Fruit fly (Drosophila melanogaster) whole organism, embryonic: ENCODE measurements around the gene EloB.

ENCODE experiments used
- B-H1 ChIP-seq: fragments of 200-800 bp; sonication (Bioruptor generic); IDR thresholded peaks from 3 replicates; pipeline ENCODE4 v1.3.6; 2022; ENCODE audit warnings: missing biosample characterization, missing genetic modification characterization
- CG11696 ChIP-seq: fragments of 200-800 bp; sonication (Bioruptor generic); IDR thresholded peaks from 2 replicates; pipeline ENCODE4 v1.3.6; 2022; ENCODE audit warnings: missing biosample characterization, missing genetic modification characterization
- CG12219 ChIP-seq: fragments of 200-800 bp; sonication (Bioruptor generic); optimal IDR thresholded peaks from 3 replicates; lab custom pipeline; 2018; ENCODE audit warnings: missing biosample characterization, mild to moderate bottlenecking, missing genetic modification characterization
- CG13123 ChIP-seq: fragments of 200-800 bp; sonication (Bioruptor generic); optimal IDR thresholded peaks from 2 replicates; lab custom pipeline; 2016; ENCODE audit warnings: missing biosample characterization, missing genetic modification characterization
- CG14050 ChIP-seq: fragments of 200-800 bp; sonication (Bioruptor generic); IDR thresholded peaks from 3 replicates; pipeline ENCODE4 v1.3.6; 2022; ENCODE audit warnings: missing biosample characterization, missing genetic modification characterization
- CG16779 ChIP-seq: fragments of 200-800 bp; sonication (Bioruptor generic); IDR thresholded peaks from 2 replicates; pipeline ENCODE4 v1.3.6; 2022; ENCODE audit warnings: missing biosample characterization, missing genetic modification characterization
- CG17912 ChIP-seq: fragments of 200-800 bp; sonication (Bioruptor generic); optimal IDR thresholded peaks from 2 replicates; lab custom pipeline; 2018; ENCODE audit warnings: missing biosample characterization, mild to moderate bottlenecking, missing genetic modification characterization
- CG3065 ChIP-seq: fragments of 200-800 bp; sonication (Bioruptor generic); optimal IDR thresholded peaks from 2 replicates; lab custom pipeline; 2016; ENCODE audit warnings: missing biosample characterization, missing genetic modification characterization
- CG3163 ChIP-seq: fragments of 200-800 bp; sonication (Bioruptor generic); optimal IDR thresholded peaks from 3 replicates; lab custom pipeline; 2016; ENCODE audit warnings: missing biosample characterization, missing genetic modification characterization
- CG42726 ChIP-seq: fragments of 200-800 bp; sonication (Bioruptor generic); IDR thresholded peaks from 2 replicates; pipeline ENCODE4 v1.3.6; 2022; ENCODE audit warnings: missing biosample characterization, missing genetic modification characterization; ENCODE audit not compliant: partially characterized antibody
- CG4328 ChIP-seq: fragments of 200-800 bp; sonication (Bioruptor generic); optimal IDR thresholded peaks from 3 replicates; lab custom pipeline; 2017; ENCODE audit warnings: missing biosample characterization, missing genetic modification reagents, missing genetic modification characterization
- CG7745 ChIP-seq: fragments of 200-800 bp; sonication (Bioruptor generic); optimal IDR thresholded peaks from 2 replicates; lab custom pipeline; 2018; ENCODE audit warnings: missing biosample characterization, mild to moderate bottlenecking, missing genetic modification characterization, moderate library complexity
- CG7786 ChIP-seq: fragments of 200-800 bp; sonication (Bioruptor generic); optimal IDR thresholded peaks from 2 replicates; lab custom pipeline; 2016; ENCODE audit warnings: missing biosample characterization, missing genetic modification characterization
- CG7987 ChIP-seq: fragments of 200-800 bp; sonication (Bioruptor generic); optimal IDR thresholded peaks from 2 replicates; lab custom pipeline; 2018; ENCODE audit warnings: missing biosample characterization, mild to moderate bottlenecking, missing genetic modification characterization, moderate library complexity
- CG8359 ChIP-seq: fragments of 200-800 bp; sonication (Bioruptor generic); optimal IDR thresholded peaks from 2 replicates; lab custom pipeline; 2017; ENCODE audit warnings: missing biosample characterization, mild to moderate bottlenecking, missing genetic modification characterization, borderline replicate concordance
- CG9437 ChIP-seq: fragments of 200-800 bp; sonication (Bioruptor generic); optimal IDR thresholded peaks from 2 replicates; lab custom pipeline; 2018; ENCODE audit warnings: missing biosample characterization, mild to moderate bottlenecking, missing genetic modification characterization
- Camta ChIP-seq: fragments of 200-800 bp; sonication (Bioruptor generic); optimal IDR thresholded peaks from 2 replicates; lab custom pipeline; 2016; ENCODE audit warnings: missing biosample characterization, missing genetic modification characterization
- CrebB ChIP-seq: fragments of 200-800 bp; sonication (Bioruptor generic); optimal IDR thresholded peaks from 3 replicates; lab custom pipeline; 2018; ENCODE audit warnings: missing biosample characterization, mild to moderate bottlenecking, missing genetic modification characterization
- ERR ChIP-seq: fragments of 200-800 bp; sonication (Bioruptor generic); optimal IDR thresholded peaks from 2 replicates; lab custom pipeline; 2016; ENCODE audit warnings: missing biosample characterization, missing genetic modification characterization
- Fer1 ChIP-seq: fragments of 200-800 bp; sonication (Bioruptor generic); optimal IDR thresholded peaks from 2 replicates; lab custom pipeline; 2017; ENCODE audit warnings: missing biosample characterization, mild to moderate bottlenecking, missing genetic modification characterization
- HLH4C ChIP-seq: fragments of 200-800 bp; sonication (Bioruptor generic); IDR thresholded peaks from 3 replicates; pipeline ENCODE4 v1.3.6; 2022; ENCODE audit warnings: missing biosample characterization, missing genetic modification characterization; ENCODE audit not compliant: partially characterized antibody
- Hr3 ChIP-seq: fragments of 200-800 bp; sonication (Bioruptor generic); optimal IDR thresholded peaks from 3 replicates; lab custom pipeline; 2016; ENCODE audit warnings: missing biosample characterization, missing genetic modification characterization
- NC2β ChIP-seq: fragments of 200-800 bp; sonication (Bioruptor generic); optimal IDR thresholded peaks from 2 replicates; lab custom pipeline; 2016; ENCODE audit warnings: missing biosample characterization, missing genetic modification characterization
- Neu2 ChIP-seq: fragments of 200-800 bp; sonication (Bioruptor generic); optimal IDR thresholded peaks from 3 replicates; lab custom pipeline; 2016; ENCODE audit warnings: missing biosample characterization, missing genetic modification characterization, borderline replicate concordance
- Nf-YA ChIP-seq: fragments of 200-800 bp; sonication (Bioruptor generic); IDR thresholded peaks from 2 replicates; pipeline ENCODE4 v1.3.6; 2022; ENCODE audit warnings: missing biosample characterization, missing genetic modification characterization
- Optix ChIP-seq: fragments of 200-800 bp; sonication (Bioruptor generic); IDR thresholded peaks from 3 replicates; pipeline ENCODE4 v1.3.6; 2022; ENCODE audit warnings: missing biosample characterization, missing genetic modification characterization
- Sox100B ChIP-seq: fragments of 200-800 bp; sonication (Bioruptor generic); optimal IDR thresholded peaks from 3 replicates; lab custom pipeline; 2018; ENCODE audit warnings: missing biosample characterization, mild to moderate bottlenecking, missing genetic modification characterization
- TFAM ChIP-seq: fragments of 200-800 bp; sonication (Bioruptor generic); optimal IDR thresholded peaks from 2 replicates; lab custom pipeline; 2017; ENCODE audit warnings: missing biosample characterization, missing genetic modification characterization, inconsistent platforms
- Tbp ChIP-seq: fragments of >200 bp; optimal IDR thresholded peaks from 2 replicates; lab custom pipeline; 2018; ENCODE audit warnings: missing biosample characterization, missing genetic modification characterization
- Xbp1 ChIP-seq: fragments of 200-800 bp; sonication (Bioruptor generic); optimal IDR thresholded peaks from 3 replicates; lab custom pipeline; 2016; ENCODE audit warnings: missing biosample characterization, mild to moderate bottlenecking, missing genetic modification characterization
- al ChIP-seq: fragments of 200-800 bp; sonication (Bioruptor generic); IDR thresholded peaks from 2 replicates; pipeline ENCODE4 v1.3.6; 2022; ENCODE audit warnings: missing biosample characterization, missing genetic modification characterization
- ap ChIP-seq: fragments of 200-800 bp; sonication (Bioruptor generic); IDR thresholded peaks from 2 replicates; pipeline ENCODE4 v1.3.6; 2022; ENCODE audit warnings: missing biosample characterization, missing genetic modification characterization
- bcd ChIP-seq: fragments of 200-800 bp; sonication (Bioruptor generic); optimal IDR thresholded peaks from 2 replicates; lab custom pipeline; 2017; ENCODE audit warnings: missing biosample characterization, mild to moderate bottlenecking, missing genetic modification characterization
- caup ChIP-seq: fragments of 200-800 bp; sonication (Bioruptor generic); optimal IDR thresholded peaks from 3 replicates; lab custom pipeline; 2017; ENCODE audit warnings: missing biosample characterization, mild to moderate bottlenecking, missing genetic modification characterization, moderate library complexity; ENCODE audit not compliant: severe bottlenecking
- chinmo ChIP-seq: fragments of 200-800 bp; sonication (Bioruptor generic); IDR thresholded peaks from 4 replicates; pipeline ENCODE4 v1.3.6; 2022; ENCODE audit warnings: missing biosample characterization, missing genetic modification characterization; ENCODE audit not compliant: partially characterized antibody
- crc ChIP-seq: fragments of 200-800 bp; sonication (Bioruptor generic); optimal IDR thresholded peaks from 2 replicates; lab custom pipeline; 2016; ENCODE audit warnings: missing biosample characterization, missing genetic modification characterization
- dm ChIP-seq: fragments of 200-800 bp; sonication (Bioruptor generic); optimal IDR thresholded peaks from 3 replicates; lab custom pipeline; 2016; ENCODE audit warnings: missing biosample characterization, missing genetic modification characterization
- dmrt11E ChIP-seq: fragments of 200-800 bp; sonication (Bioruptor generic); optimal IDR thresholded peaks from 3 replicates; lab custom pipeline; 2018; ENCODE audit warnings: missing biosample characterization, mild to moderate bottlenecking, missing genetic modification characterization, moderate library complexity
- fru ChIP-seq: fragments of >200 bp; optimal IDR thresholded peaks from 2 replicates; lab custom pipeline; 2017
- hb ChIP-seq: fragments of 200-800 bp; sonication (Bioruptor generic); IDR thresholded peaks from 3 replicates; pipeline ENCODE4 v1.3.6; 2022; ENCODE audit warnings: missing biosample characterization, missing genetic modification characterization; ENCODE audit not compliant: partially characterized antibody
- hth ChIP-seq: fragments of >200 bp; optimal IDR thresholded peaks from 2 replicates; lab custom pipeline; 2017; ENCODE audit warnings: inconsistent platforms
- inv ChIP-seq: fragments of 200-800 bp; sonication (Bioruptor generic); IDR thresholded peaks from 2 replicates; pipeline ENCODE4 v1.3.6; 2022; ENCODE audit warnings: missing biosample characterization, missing genetic modification characterization; ENCODE audit not compliant: partially characterized antibody
- ken ChIP-seq: fragments of 200-800 bp; sonication (Bioruptor generic); IDR thresholded peaks from 3 replicates; pipeline ENCODE4 v1.3.6; 2022; ENCODE audit warnings: missing biosample characterization, missing genetic modification characterization
- kni ChIP-seq: fragments of 200-800 bp; sonication (Bioruptor generic); optimal IDR thresholded peaks from 3 replicates; lab custom pipeline; 2017; ENCODE audit warnings: mild to moderate bottlenecking, missing biosample characterization, missing genetic modification reagents, missing genetic modification characterization
- lab ChIP-seq: fragments of 200-800 bp; sonication (Bioruptor generic); optimal IDR thresholded peaks from 3 replicates; lab custom pipeline; 2017; ENCODE audit warnings: missing biosample characterization, missing genetic modification characterization, mild to moderate bottlenecking, moderate library complexity, missing genetic modification reagents
- pb ChIP-seq: fragments of 200-800 bp; sonication (Bioruptor generic); optimal IDR thresholded peaks from 3 replicates; lab custom pipeline; 2016; ENCODE audit warnings: missing biosample characterization, missing genetic modification characterization
- slp2 ChIP-seq: fragments of 200-800 bp; sonication (Bioruptor generic); optimal IDR thresholded peaks from 2 replicates; lab custom pipeline; 2016; ENCODE audit warnings: missing biosample characterization, missing genetic modification characterization
- ttk ChIP-seq: fragments of 200-800 bp; sonication (Bioruptor generic); IDR thresholded peaks from 2 replicates; pipeline ENCODE4 v2.1.2; 2022; ENCODE audit warnings: missing biosample characterization, missing genetic modification characterization
- unpg ChIP-seq: fragments of 200-800 bp; sonication (Bioruptor generic); optimal IDR thresholded peaks from 3 replicates; lab custom pipeline; 2018; ENCODE audit warnings: missing biosample characterization, mild to moderate bottlenecking, missing genetic modification characterization, moderate library complexity

EloB gene

dm6 chr3R:20587630-20588479 lies 8.2 kb upstream of the EloB start, which contains the start of gene Septin2 (continued):
- TF ChIP-seq B-H1 (GFP tag; lab: Robert Waterston, UW) (peak; percentile 61; the same call in 1 of the 3 replicates), chinmo (GFP tag; lab: Robert Waterston, UW) (0 out of 4 replicates have a peak, but pooled peaks have one; percentile 28), TFAM (peak; percentile 22), CG12219 (GFP tag; lab: Kevin White, UChicago) (peak; percentile 73), crc (peak; percentile 53), CG11696 (GFP tag; lab: Robert Waterston, UW) (peak; percentile 94), caup (GFP tag; lab: Kevin White, UChicago) (peak; percentile 68), NC2β (GFP tag; lab: Kevin White, UChicago) (peak; percentile 64), Tbp (GFP tag; lab: Kevin White, UChicago) (no peak), hth (lab: Kevin White, UChicago) (no peak), HLH4C (GFP tag; lab: Robert Waterston, UW) (no peak), Neu2 (no peak), Sox100B (GFP tag; lab: Kevin White, UChicago) (peak; percentile 95), CG7987 (GFP tag; lab: Kevin White, UChicago) (no peak), dm (GFP tag; lab: Kevin White, UChicago) (no peak), Xbp1 (peak; percentile 79), ken (GFP tag; lab: Robert Waterston, UW) (0 out of 3 replicates have a peak, but pooled peaks have one; percentile 49), CG17912 (GFP tag; lab: Kevin White, UChicago) (no peak), kni (GFP tag; lab: Kevin White, UChicago) (peak; percentile 71), lab (peak; percentile 82), CG3163 (GFP tag; lab: Kevin White, UChicago) (no peak), CG9437 (GFP tag; lab: Kevin White, UChicago) (peak; percentile 65), Camta (peak; percentile 53), Optix (GFP tag; lab: Robert Waterston, UW) (no peak; the same call in 1 of the 3 replicates), unpg (GFP tag; lab: Kevin White, UChicago) (peak; percentile 59), al (GFP tag; lab: Robert Waterston, UW) (no peak), CG42726 (no peak), CG14050 (GFP tag; lab: Robert Waterston, UW) (peak; percentile 42; the same call in 1 of the 3 replicates), Fer1 (GFP tag; lab: Kevin White, UChicago) (peak; percentile 81), Hr3 (GFP tag; lab: Kevin White, UChicago) (peak; percentile 74), CG16779 (GFP tag; lab: Robert Waterston, UW) (0 out of 2 replicates have a peak, but pooled peaks have one; percentile 47), CG4328 (GFP tag; lab: Kevin White, UChicago) (peak; percentile 50), CG7745 (tag; lab: Kevin White, UChicago) (no peak), bcd (GFP tag; lab: Kevin White, UChicago) (peak; percentile 75), pb (GFP tag; lab: Kevin White, UChicago) (no peak), CrebB (tag; lab: Kevin White, UChicago) (no peak), ap (peak; percentile 59), CG7786 (GFP tag; lab: Kevin White, UChicago) (peak; percentile 45), CG13123 (GFP tag; lab: Kevin White, UChicago) (peak; percentile 23), inv (GFP tag; lab: Robert Waterston, UW) (no peak), Nf-YA (GFP tag; lab: Robert Waterston, UW) (peak; percentile 59; the same call in 1 of the 2 replicates), hb (GFP tag; lab: Robert Waterston, UW) (no peak), CG3065 (GFP tag; lab: Kevin White, UChicago) (no peak), dmrt11E (tag; lab: Kevin White, UChicago) (peak; percentile 78), slp2 (GFP tag; lab: Kevin White, UChicago) (peak; percentile 64), CG8359 (GFP tag; lab: Kevin White, UChicago) (peak; percentile 73), ERR (GFP tag; lab: Kevin White, UChicago) (no peak), fru (lab: Kevin White, UChicago) (no peak), ttk (GFP tag; lab: Robert Waterston, UW) (peak; percentile 67; the same call in 1 of the 2 replicates)
